Worm (Caenorhabditis elegans): Measurements from ENCODE around the gene F54D5.3.

- no peak for TF ChIP-seq pes-1 (GFP tag; IDR thresholded peaks at IDR 0.05)
- no peak for TF ChIP-seq ama-1 (optimal IDR thresholded peaks at IDR 0.05)
- no peak for TF ChIP-seq B0310.2 (tag; optimal IDR thresholded peaks at IDR 0.05)
- no peak for TF ChIP-seq sea-1 (GFP tag; conservative IDR thresholded peaks at IDR 0.05)
- no peak for TF ChIP-seq flt-1 (GFP tag; IDR thresholded peaks at IDR 0.05)
- TF ChIP-seq F13C5.2 (tag; optimal IDR thresholded peaks at IDR 0.05), result no peak
- no peak for TF ChIP-seq ceh-13 (GFP tag; optimal IDR thresholded peaks at IDR 0.05)
- no peak for TF ChIP-seq tra-4 (tag; optimal IDR thresholded peaks at IDR 0.05)
- no peak for TF ChIP-seq hmg-4 (GFP tag; optimal IDR thresholded peaks at IDR 0.05)
- TF ChIP-seq tbx-11 (GFP tag; IDR thresholded peaks at IDR 0.05), result no peak
- TF ChIP-seq hnd-1 (tag; optimal IDR thresholded peaks at IDR 0.05), result no peak
- TF ChIP-seq ceh-36 (tag; optimal IDR thresholded peaks at IDR 0.05), result no peak
Observed at ce11 chrII:11582698-11583097, 11.1 kb downstream of the F54D5.3 start, which contains the start of gene ints-7.
